Worm (Caenorhabditis elegans) whole organism, L2 larva: ENCODE measurements around the gene W01C8.5.

Experiments used
- F13H6.1 ChIP-seq: sonication (generic microtip); optimal IDR thresholded peaks from 2 replicates; lab custom pipeline; 2016; ENCODE audit warnings: missing genetic modification characterization, missing compliant biosample characterization
- Y55F3AM.14 ChIP-seq: fragments of 200-800 bp; sonication (Bioruptor generic); optimal IDR thresholded peaks from 2 replicates; lab custom pipeline; 2018; ENCODE audit warnings: mild to moderate bottlenecking, missing genetic modification characterization, missing compliant biosample characterization
- aly-2 ChIP-seq: fragments of 150-350 bp; optimal IDR thresholded peaks from 2 replicates; lab custom pipeline; 2014; ENCODE audit warnings: missing biosample characterization, missing genetic modification characterization
- blmp-1 ChIP-seq: sonication (generic microtip); optimal IDR thresholded peaks from 2 replicates; lab custom pipeline; 2017; ENCODE audit warnings: missing genetic modification characterization, mild to moderate bottlenecking, missing compliant biosample characterization, antibody characterized with exemption, moderate library complexity; ENCODE audit not compliant: insufficient read depth
- ceh-16 ChIP-seq: fragments of 150-350 bp; optimal IDR thresholded peaks from 2 replicates; lab custom pipeline; 2014; ENCODE audit warnings: missing biosample characterization, missing genetic modification characterization
- ceh-82 ChIP-seq: fragments of 150-350 bp; optimal IDR thresholded peaks from 2 replicates; lab custom pipeline; 2014; ENCODE audit warnings: missing biosample characterization, missing genetic modification characterization
- crh-2 ChIP-seq: sonication (generic microtip); optimal IDR thresholded peaks from 2 replicates; lab custom pipeline; 2017; ENCODE audit warnings: missing biosample characterization, missing genetic modification characterization
- dmd-4 ChIP-seq: sonication (generic microtip); optimal IDR thresholded peaks from 2 replicates; lab custom pipeline; 2017; ENCODE audit warnings: missing biosample characterization, missing genetic modification characterization
- elt-1 ChIP-seq: fragments of 150-350 bp; optimal IDR thresholded peaks from 2 replicates; lab custom pipeline; 2014; ENCODE audit warnings: missing biosample characterization, missing genetic modification characterization
- fos-1 ChIP-seq: fragments of 150-350 bp; optimal IDR thresholded peaks from 2 replicates; lab custom pipeline; 2014; ENCODE audit warnings: missing biosample characterization, missing genetic modification characterization
- gmeb-1 ChIP-seq: fragments of 150-350 bp; optimal IDR thresholded peaks from 2 replicates; lab custom pipeline; 2014; ENCODE audit warnings: missing biosample characterization, missing genetic modification characterization
- lin-11 ChIP-seq: fragments of 150-350 bp; sonication (generic microtip); optimal IDR thresholded peaks from 2 replicates; lab custom pipeline; 2014; ENCODE audit warnings: missing biosample characterization, missing genetic modification characterization, inconsistent platforms, mixed read lengths
- lin-13 ChIP-seq: fragments of 150-350 bp; optimal IDR thresholded peaks from 2 replicates; lab custom pipeline; 2014; ENCODE audit warnings: missing biosample characterization, missing genetic modification reagents, missing genetic modification characterization
- lin-39 ChIP-seq: fragments of 150-350 bp; optimal IDR thresholded peaks from 2 replicates; lab custom pipeline; 2014; ENCODE audit warnings: missing biosample characterization, missing genetic modification reagents, missing genetic modification characterization
- mdl-1 ChIP-seq, 2 experiments: fragments of 150-350 bp in 1 of 2; sonication (generic microtip) in 1 of 2; optimal IDR thresholded peaks; 2 replicates each; lab custom pipeline; 2017; ENCODE audit warnings: missing biosample characterization in 2 of 2, missing genetic modification characterization in 2 of 2
- nhr-12 ChIP-seq: fragments of 150-350 bp; optimal IDR thresholded peaks from 2 replicates; lab custom pipeline; 2014; ENCODE audit warnings: missing biosample characterization, missing genetic modification characterization
- nhr-129 ChIP-seq: fragments of 150-350 bp; optimal IDR thresholded peaks from 2 replicates; lab custom pipeline; 2014; ENCODE audit warnings: missing biosample characterization, missing genetic modification characterization
- nhr-21 ChIP-seq: fragments of 150-350 bp; optimal IDR thresholded peaks from 2 replicates; lab custom pipeline; 2014; ENCODE audit warnings: missing biosample characterization, missing genetic modification characterization
- nhr-23 ChIP-seq: fragments of 150-350 bp; optimal IDR thresholded peaks from 2 replicates; lab custom pipeline; 2014; ENCODE audit warnings: missing biosample characterization, missing genetic modification reagents, missing genetic modification characterization
- nhr-237 ChIP-seq: fragments of 150-350 bp; optimal IDR thresholded peaks from 2 replicates; lab custom pipeline; 2014; ENCODE audit warnings: missing biosample characterization, missing genetic modification characterization
- nhr-25 ChIP-seq: fragments of 150-350 bp; sonication (generic microtip); optimal IDR thresholded peaks from 3 replicates; lab custom pipeline; 2014; ENCODE audit warnings: missing biosample characterization, missing genetic modification characterization
- nhr-6 ChIP-seq: fragments of 150-350 bp; optimal IDR thresholded peaks from 2 replicates; lab custom pipeline; 2014; ENCODE audit warnings: missing biosample characterization, missing genetic modification characterization
- nhr-77 ChIP-seq: fragments of 150-350 bp; optimal IDR thresholded peaks from 2 replicates; lab custom pipeline; 2014; ENCODE audit warnings: missing biosample characterization, missing genetic modification characterization
- peb-1 ChIP-seq: fragments of 150-350 bp; optimal IDR thresholded peaks from 2 replicates; lab custom pipeline; 2014; ENCODE audit warnings: missing biosample characterization, missing genetic modification characterization
- sem-4 ChIP-seq: fragments of 150-350 bp; optimal IDR thresholded peaks from 2 replicates; lab custom pipeline; 2014; ENCODE audit warnings: missing biosample characterization, missing genetic modification reagents, missing genetic modification characterization
- skn-1 ChIP-seq: sonication (generic microtip); optimal IDR thresholded peaks from 2 replicates; lab custom pipeline; 2017; ENCODE audit warnings: missing biosample characterization, missing genetic modification characterization
- sma-3 ChIP-seq: sonication (generic microtip); optimal IDR thresholded peaks from 2 replicates; lab custom pipeline; 2016; ENCODE audit warnings: missing genetic modification reagents, missing genetic modification characterization, missing compliant biosample characterization
- sma-9 ChIP-seq, 2 experiments: fragments of 150-350 bp in 1 of 2; sonication (generic microtip) in 1 of 2; optimal IDR thresholded peaks; 2 replicates each; lab custom pipeline; 2014 to 2016; ENCODE audit warnings: missing genetic modification characterization in 2 of 2, mild to moderate bottlenecking in 1 of 2, missing biosample characterization in 1 of 2, missing compliant biosample characterization in 1 of 2, missing genetic modification reagents in 1 of 2, moderate library complexity in 1 of 2
- snpc-4 ChIP-seq: fragments of 150-350 bp; optimal IDR thresholded peaks from 2 replicates; lab custom pipeline; 2014; ENCODE audit warnings: missing biosample characterization, missing genetic modification characterization
- unc-55 ChIP-seq: fragments of 150-350 bp; sonication (generic microtip); optimal IDR thresholded peaks from 3 replicates; lab custom pipeline; 2014; ENCODE audit warnings: missing biosample characterization, missing genetic modification reagents, missing genetic modification characterization
- ztf-11 ChIP-seq: sonication (generic microtip); optimal IDR thresholded peaks from 2 replicates; lab custom pipeline; 2017; ENCODE audit warnings: missing biosample characterization, missing genetic modification characterization
- ztf-4 ChIP-seq: fragments of 150-350 bp; optimal IDR thresholded peaks from 2 replicates; lab custom pipeline; 2014; ENCODE audit warnings: missing biosample characterization, missing genetic modification characterization

The W01C8.5 gene

DNA sequence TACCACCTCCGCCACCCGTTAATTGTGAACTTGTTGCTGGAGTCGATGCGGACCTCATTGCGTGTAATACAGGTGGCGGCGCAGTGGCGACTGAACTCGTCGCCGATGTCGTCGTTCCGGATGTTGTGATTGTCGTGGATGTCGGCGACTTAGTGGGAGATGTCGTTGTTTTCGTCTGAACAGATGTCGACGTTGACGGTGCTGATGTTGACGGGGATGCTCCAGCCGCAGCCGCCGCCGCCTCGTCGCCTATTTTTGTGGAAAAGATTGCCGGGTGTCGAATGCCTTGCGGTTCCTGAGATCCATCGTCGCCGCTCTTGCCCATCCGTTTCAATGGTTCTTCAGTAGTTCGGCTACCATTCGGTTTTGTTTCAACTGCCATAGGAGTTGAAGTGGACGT is 23.8 kb upstream of the W01C8.5 start:
- TF ChIP-seq gmeb-1 (tag; lab: Kevin White, UChicago), result no peak
- no peak for TF ChIP-seq ceh-16 (tag; lab: Kevin White, UChicago)
- TF ChIP-seq nhr-6 (tag; lab: Kevin White, UChicago), result no peak
- no peak for TF ChIP-seq nhr-129 (tag; lab: Kevin White, UChicago)
- TF ChIP-seq unc-55 (GFP tag; lab: Kevin White, UChicago), result no peak
- TF ChIP-seq ceh-82 (tag; lab: Kevin White, UChicago), result no peak
- TF ChIP-seq, all 48 proteins: peak for 0

DNA sequence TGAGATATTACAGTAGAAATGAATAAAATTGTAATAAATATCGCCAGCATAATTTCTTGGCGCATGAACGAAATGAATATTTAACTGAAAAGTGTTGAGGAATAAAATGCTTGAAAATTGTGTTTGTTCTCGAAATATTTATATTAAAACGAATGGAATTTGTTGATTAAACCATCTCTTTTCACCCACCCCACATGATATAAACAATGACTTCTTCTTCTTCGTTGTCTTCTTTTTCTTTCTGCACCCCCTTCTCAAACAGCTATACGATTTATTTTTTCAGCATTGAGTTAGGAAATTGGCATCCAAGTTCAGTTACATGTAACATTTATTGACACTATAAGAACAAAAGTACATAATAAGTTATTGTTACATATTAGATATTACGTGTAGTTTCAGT is 23.0 kb upstream of the W01C8.5 start, which contains the start of gene C41G11.1:
Gene C41G11.1 (minus strand): TSS at position 101 of the 400 bp plus-strand sequence.
- TF ChIP-seq unc-55 (GFP tag; lab: Kevin White, UChicago) (peak; percentile 17), nhr-129 (tag; lab: Kevin White, UChicago) (no peak)

- TF ChIP-seq peb-1 (no peak), ztf-4 (no peak), dmd-4 (tag; lab: Kevin White, UChicago) (no peak), sem-4 (tag; lab: Kevin White, UChicago) (no peak), F13H6.1 (tag; lab: Kevin White, UChicago) (no peak), fos-1 (peak; percentile 15), nhr-25 (tag; lab: Kevin White, UChicago) (no peak), nhr-12 (tag; lab: Kevin White, UChicago) (no peak)
Measured at ce11 chrX:5715831-5716364, 18.8 kb upstream of the W01C8.5 start.

DNA sequence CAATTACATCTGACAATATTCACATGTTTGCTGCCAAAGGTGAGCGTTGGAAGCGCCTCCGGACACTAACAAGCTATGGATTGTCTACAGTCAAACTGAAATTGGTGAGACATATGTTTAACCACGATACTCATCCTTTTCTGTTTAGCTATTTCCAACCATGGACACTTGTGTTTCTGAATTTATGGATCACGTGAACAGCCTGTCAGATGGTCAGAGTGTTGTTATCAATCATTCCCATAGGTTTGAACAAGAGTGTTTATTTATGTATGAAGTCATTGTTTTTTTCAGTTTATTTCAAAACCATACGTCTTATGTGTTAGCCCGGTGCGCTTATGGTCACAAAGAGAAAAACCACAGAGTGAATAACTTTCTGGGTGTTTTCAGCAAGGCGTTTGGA is 18.3 kb upstream of the W01C8.5 start:
- peak; percentile 31 for TF ChIP-seq sma-9 (GFP tag; optimal IDR thresholded peaks at IDR 0.05; lab: Kevin White, UChicago)
- TF ChIP-seq sma-9 (tag; optimal IDR thresholded peaks at IDR 0.05; lab: Kevin White, UChicago), result no peak
- TF ChIP-seq lin-11 (tag; lab: Kevin White, UChicago), result no peak

DNA sequence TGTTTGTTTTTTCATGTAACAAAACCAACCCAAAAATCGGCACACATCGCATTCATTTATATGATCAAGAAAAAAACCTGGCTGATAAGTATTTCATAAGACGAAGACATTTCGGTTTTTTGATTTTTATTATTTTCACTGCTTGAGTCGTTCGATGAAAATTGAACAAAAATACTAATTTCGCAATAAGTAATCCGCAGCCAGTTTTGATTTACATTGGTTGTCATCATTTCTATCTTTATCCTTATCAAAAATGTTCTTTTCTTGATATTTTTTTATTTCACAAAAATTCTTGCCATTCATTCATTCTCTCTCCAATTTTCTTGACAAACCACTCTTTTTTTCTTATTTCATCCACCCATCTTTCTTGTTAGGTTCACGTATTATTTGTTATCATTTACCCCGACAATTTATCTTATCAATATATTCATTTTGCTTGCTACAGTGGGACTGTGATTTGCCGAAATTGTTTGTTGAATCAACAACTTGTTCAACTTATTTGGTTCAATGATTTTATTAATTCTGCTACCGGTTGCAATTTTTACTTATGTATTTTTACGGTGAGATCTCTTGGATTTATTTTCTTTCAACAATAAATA is 17.1 kb upstream of the W01C8.5 start, which contains the start of gene cyp-43A1:
Gene cyp-43A1 (plus strand): TSS at position 446 of the 599 bp plus-strand sequence.
- no peak for TF ChIP-seq blmp-1 (tag; lab: Kevin White, UChicago)
- peak; percentile 38 for TF ChIP-seq crh-2 (tag; lab: Kevin White, UChicago)
- TF ChIP-seq sem-4 (tag; lab: Kevin White, UChicago), result no peak
- TF ChIP-seq skn-1, result peak; percentile 23
- TF ChIP-seq fos-1, result peak; percentile 38
- TF ChIP-seq mdl-1 (tag; optimal IDR thresholded peaks at IDR 0.05; lab: Kevin White, UChicago), result no peak
- TF ChIP-seq sma-9 (GFP tag; optimal IDR thresholded peaks at IDR 0.05; lab: Kevin White, UChicago), result peak; percentile 7
- no peak for TF ChIP-seq sma-9 (tag; optimal IDR thresholded peaks at IDR 0.05; lab: Kevin White, UChicago)
- TF ChIP-seq nhr-23 (tag; lab: Kevin White, UChicago), result no peak

DNA sequence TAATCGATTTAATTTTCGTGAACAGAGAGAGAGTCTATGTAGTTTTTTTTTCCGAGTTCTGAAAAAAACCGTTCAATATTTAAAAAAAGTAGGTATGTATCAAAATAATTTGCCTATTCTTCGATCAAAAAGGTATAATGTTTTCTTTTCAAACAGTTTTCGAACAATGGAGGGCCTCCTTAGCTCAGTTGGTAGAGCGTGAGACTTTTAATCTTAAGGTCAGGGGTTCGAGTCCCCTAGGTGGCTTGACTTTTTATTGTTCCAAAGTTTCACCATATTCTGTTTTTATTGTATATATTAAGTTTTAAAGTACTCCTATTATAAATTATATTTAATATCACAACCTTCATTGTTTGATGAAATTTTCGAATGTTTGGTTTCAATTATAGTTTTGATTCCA is 16.4 kb upstream of the W01C8.5 start:
- TF ChIP-seq ztf-11 (tag; lab: Kevin White, UChicago) (no peak), crh-2 (tag; lab: Kevin White, UChicago) (peak; percentile 17), sem-4 (tag; lab: Kevin White, UChicago) (no peak), nhr-21 (tag; lab: Kevin White, UChicago) (peak; percentile 19), lin-13 (peak; percentile 11), ztf-4 (no peak), sma-9 (GFP tag; optimal IDR thresholded peaks at IDR 0.05; lab: Kevin White, UChicago) (peak; percentile 4), sma-9 (tag; optimal IDR thresholded peaks at IDR 0.05; lab: Kevin White, UChicago) (no peak), snpc-4 (tag; lab: Kevin White, UChicago) (no peak), Y55F3AM.14 (GFP tag; lab: Kevin White, UChicago) (peak; percentile 12), nhr-237 (tag; lab: Kevin White, UChicago) (no peak), lin-39 (no peak), fos-1 (peak; percentile 54), sma-3 (peak; percentile 18), gmeb-1 (tag; lab: Kevin White, UChicago) (no peak), aly-2 (no peak), nhr-129 (tag; lab: Kevin White, UChicago) (no peak), nhr-25 (tag; lab: Kevin White, UChicago) (no peak), nhr-77 (tag; lab: Kevin White, UChicago) (no peak), elt-1 (tag; lab: Kevin White, UChicago) (no peak)
